Fruit fly (Drosophila melanogaster) whole organism, embryonic: Measurements from ENCODE around the gene PhKgamma.

ENCODE experiments used
- Atf3 ChIP-seq: fragments of 200-800 bp; sonication (Bioruptor generic); optimal IDR thresholded peaks from 3 replicates; lab custom pipeline; 2016; ENCODE audit warnings: missing biosample characterization, missing genetic modification characterization
- B-H1 ChIP-seq: fragments of 200-800 bp; sonication (Bioruptor generic); IDR thresholded peaks from 3 replicates; pipeline ENCODE4 v1.3.6; 2022; ENCODE audit warnings: missing biosample characterization, missing genetic modification characterization
- CG10321 ChIP-seq: fragments of 200-800 bp; sonication (Bioruptor generic); IDR thresholded peaks from 2 replicates; pipeline ENCODE4 v1.3.6; 2022; ENCODE audit warnings: missing biosample characterization, missing genetic modification characterization
- CG10543 ChIP-seq: fragments of 200-800 bp; sonication (Bioruptor generic); optimal IDR thresholded peaks from 3 replicates; lab custom pipeline; 2017; ENCODE audit warnings: missing biosample characterization, mild to moderate bottlenecking, missing genetic modification characterization, moderate library complexity
- CG12659 ChIP-seq: fragments of 200-800 bp; sonication (Bioruptor generic); optimal IDR thresholded peaks from 3 replicates; lab custom pipeline; 2017; ENCODE audit warnings: mild to moderate bottlenecking, missing biosample characterization, missing genetic modification reagents, missing genetic modification characterization
- CG13123 ChIP-seq: fragments of 200-800 bp; sonication (Bioruptor generic); optimal IDR thresholded peaks from 2 replicates; lab custom pipeline; 2016; ENCODE audit warnings: missing biosample characterization, missing genetic modification characterization
- CG13296 ChIP-seq: fragments of 200-800 bp; sonication (Bioruptor generic); optimal IDR thresholded peaks from 3 replicates; lab custom pipeline; 2018; ENCODE audit warnings: missing biosample characterization, mild to moderate bottlenecking, missing genetic modification characterization
- CG14710 ChIP-seq: fragments of 200-800 bp; sonication (Bioruptor generic); optimal IDR thresholded peaks from 3 replicates; lab custom pipeline; 2019; ENCODE audit warnings: missing biosample characterization, mild to moderate bottlenecking, missing genetic modification characterization, moderate library complexity
- CG17186 ChIP-seq: fragments of 200-800 bp; sonication (Bioruptor generic); optimal IDR thresholded peaks from 3 replicates; lab custom pipeline; 2017; ENCODE audit warnings: missing biosample characterization, missing genetic modification reagents, missing genetic modification characterization
- CG18764 ChIP-seq: fragments of 200-800 bp; sonication (Bioruptor generic); optimal IDR thresholded peaks from 3 replicates; lab custom pipeline; 2016; ENCODE audit warnings: missing biosample characterization, missing genetic modification characterization
- CG31365 ChIP-seq: fragments of 200-800 bp; sonication (Bioruptor generic); optimal IDR thresholded peaks from 2 replicates; lab custom pipeline; 2018; ENCODE audit warnings: missing biosample characterization, mild to moderate bottlenecking, missing genetic modification characterization
- CG3163 ChIP-seq: fragments of 200-800 bp; sonication (Bioruptor generic); optimal IDR thresholded peaks from 3 replicates; lab custom pipeline; 2016; ENCODE audit warnings: missing biosample characterization, missing genetic modification characterization
- CG33557 ChIP-seq: fragments of 200-800 bp; sonication (Bioruptor generic); optimal IDR thresholded peaks from 2 replicates; lab custom pipeline; 2019; ENCODE audit warnings: missing biosample characterization, mild to moderate bottlenecking, missing genetic modification characterization, moderate library complexity
- CG3726 ChIP-seq: fragments of 200-800 bp; sonication (Bioruptor generic); IDR thresholded peaks from 3 replicates; pipeline ENCODE4, ENCODE4 v1.3.6; 2022; ENCODE audit warnings: missing biosample characterization, missing genetic modification characterization
- CG3847 ChIP-seq: fragments of 200-800 bp; sonication (Bioruptor generic); IDR thresholded peaks from 2 replicates; pipeline ENCODE4 v1.3.6; 2022; ENCODE audit warnings: missing biosample characterization, missing genetic modification characterization
- CG6272 ChIP-seq: fragments of 200-800 bp; sonication (Bioruptor generic); IDR thresholded peaks from 2 replicates; pipeline ENCODE4 v1.3.6; 2022; ENCODE audit warnings: missing biosample characterization, missing genetic modification characterization
- CG6765 ChIP-seq: fragments of 200-800 bp; sonication (Bioruptor generic); optimal IDR thresholded peaks from 3 replicates; lab custom pipeline; 2017; ENCODE audit warnings: missing biosample characterization, mild to moderate bottlenecking, missing genetic modification characterization
- CG7963 ChIP-seq: fragments of 200-800 bp; sonication (Bioruptor generic); IDR thresholded peaks from 3 replicates; pipeline ENCODE4 v1.3.6; 2022; ENCODE audit warnings: missing biosample characterization, missing genetic modification characterization; ENCODE audit not compliant: partially characterized antibody
- Dp ChIP-seq: fragments of 200-800 bp; sonication (Bioruptor generic); optimal IDR thresholded peaks from 2 replicates; lab custom pipeline; 2018; ENCODE audit warnings: missing biosample characterization, mild to moderate bottlenecking, missing genetic modification characterization, moderate library complexity
- Dref ChIP-seq: fragments of 200-800 bp; sonication (Bioruptor generic); IDR thresholded peaks from 2 replicates; pipeline ENCODE4 v1.3.6; 2022; ENCODE audit warnings: missing biosample characterization, missing genetic modification characterization
- ERR ChIP-seq: fragments of 200-800 bp; sonication (Bioruptor generic); optimal IDR thresholded peaks from 2 replicates; lab custom pipeline; 2016; ENCODE audit warnings: missing biosample characterization, missing genetic modification characterization
- Fer1 ChIP-seq: fragments of 200-800 bp; sonication (Bioruptor generic); optimal IDR thresholded peaks from 2 replicates; lab custom pipeline; 2017; ENCODE audit warnings: missing biosample characterization, mild to moderate bottlenecking, missing genetic modification characterization
- MTF-1 ChIP-seq: fragments of 200-800 bp; sonication (Bioruptor generic); optimal IDR thresholded peaks from 2 replicates; lab custom pipeline; 2018; ENCODE audit warnings: missing biosample characterization, mild to moderate bottlenecking, missing genetic modification characterization, borderline replicate concordance
- Meics ChIP-seq: fragments of 200-800 bp; sonication (Bioruptor generic); optimal IDR thresholded peaks from 2 replicates; lab custom pipeline; 2017; ENCODE audit warnings: missing biosample characterization, mild to moderate bottlenecking, missing genetic modification characterization
- NFAT ChIP-seq: fragments of 200-800 bp; sonication (Bioruptor generic); IDR thresholded peaks from 2 replicates; pipeline ENCODE4 v1.3.6; 2022; ENCODE audit warnings: missing biosample characterization, missing genetic modification characterization
- Nf-YA ChIP-seq: fragments of 200-800 bp; sonication (Bioruptor generic); IDR thresholded peaks from 2 replicates; pipeline ENCODE4 v1.3.6; 2022; ENCODE audit warnings: missing biosample characterization, missing genetic modification characterization
- Oli ChIP-seq: fragments of 200-800 bp; sonication (Bioruptor generic); optimal IDR thresholded peaks from 2 replicates; lab custom pipeline; 2018; ENCODE audit warnings: missing biosample characterization, mild to moderate bottlenecking, missing genetic modification characterization, moderate library complexity
- Optix ChIP-seq: fragments of 200-800 bp; sonication (Bioruptor generic); IDR thresholded peaks from 3 replicates; pipeline ENCODE4 v1.3.6; 2022; ENCODE audit warnings: missing biosample characterization, missing genetic modification characterization
- Sox100B ChIP-seq: fragments of 200-800 bp; sonication (Bioruptor generic); optimal IDR thresholded peaks from 3 replicates; lab custom pipeline; 2018; ENCODE audit warnings: missing biosample characterization, mild to moderate bottlenecking, missing genetic modification characterization
- Sry-β ChIP-seq: fragments of 200-800 bp; sonication (Bioruptor generic); optimal IDR thresholded peaks from 2 replicates; lab custom pipeline; 2018; ENCODE audit warnings: missing biosample characterization, mild to moderate bottlenecking, missing genetic modification characterization, moderate library complexity
- Tbp ChIP-seq: fragments of >200 bp; optimal IDR thresholded peaks from 2 replicates; lab custom pipeline; 2018; ENCODE audit warnings: missing biosample characterization, missing genetic modification characterization
- Usf ChIP-seq: fragments of 200-800 bp; sonication (Bioruptor generic); optimal IDR thresholded peaks from 2 replicates; lab custom pipeline; 2017; ENCODE audit warnings: missing genotype, missing biosample characterization, missing genetic modification characterization
- bbx ChIP-seq: fragments of 200-800 bp; sonication (Bioruptor generic); IDR thresholded peaks from 2 replicates; pipeline ENCODE4 v1.3.6; 2022; ENCODE audit warnings: missing biosample characterization, missing genetic modification characterization; ENCODE audit not compliant: partially characterized antibody
- bowl ChIP-seq: fragments of 200-800 bp; sonication (Bioruptor generic); IDR thresholded peaks from 2 replicates; pipeline ENCODE4 v1.3.6; 2022; ENCODE audit warnings: missing biosample characterization, missing genetic modification characterization
- cato ChIP-seq: fragments of 200-800 bp; sonication (Bioruptor generic); optimal IDR thresholded peaks from 2 replicates; lab custom pipeline; 2016; ENCODE audit warnings: missing biosample characterization, missing genetic modification characterization, borderline replicate concordance
- crp ChIP-seq, 2 experiments: fragments of 200-800 bp; sonication (Bioruptor generic); optimal IDR thresholded peaks; 2 replicates in 1 of 2; 3 replicates in 1 of 2; lab custom pipeline; 2017; ENCODE audit warnings: missing biosample characterization in 2 of 2, missing genetic modification characterization in 2 of 2, mild to moderate bottlenecking in 1 of 2, moderate library complexity in 1 of 2
- dmrt11E ChIP-seq: fragments of 200-800 bp; sonication (Bioruptor generic); optimal IDR thresholded peaks from 3 replicates; lab custom pipeline; 2018; ENCODE audit warnings: missing biosample characterization, mild to moderate bottlenecking, missing genetic modification characterization, moderate library complexity
- dmrt99B ChIP-seq: fragments of 200-800 bp; sonication (Bioruptor generic); optimal IDR thresholded peaks from 2 replicates; lab custom pipeline; 2018; ENCODE audit warnings: missing biosample characterization, mild to moderate bottlenecking, missing genetic modification characterization, moderate library complexity
- ewg ChIP-seq: fragments of 200-800 bp; sonication (Bioruptor generic); optimal IDR thresholded peaks from 3 replicates; lab custom pipeline; 2017; ENCODE audit warnings: mild to moderate bottlenecking, missing biosample characterization, missing genetic modification reagents, missing genetic modification characterization
- fd64A ChIP-seq: fragments of 200-800 bp; sonication (Bioruptor generic); optimal IDR thresholded peaks from 3 replicates; lab custom pipeline; 2018; ENCODE audit warnings: missing biosample characterization, mild to moderate bottlenecking, missing genetic modification characterization
- gcm ChIP-seq: fragments of 200-800 bp; sonication (Bioruptor generic); optimal IDR thresholded peaks from 2 replicates; lab custom pipeline; 2019; ENCODE audit warnings: missing biosample characterization, mild to moderate bottlenecking, missing genetic modification characterization, moderate library complexity
- gem ChIP-seq: fragments of 200-800 bp; sonication (Bioruptor generic); optimal IDR thresholded peaks from 2 replicates; lab custom pipeline; 2019; ENCODE audit warnings: missing biosample characterization, mild to moderate bottlenecking, missing genetic modification characterization, moderate library complexity
- grn ChIP-seq: fragments of 200-800 bp; sonication (Bioruptor generic); optimal IDR thresholded peaks from 3 replicates; lab custom pipeline; 2017; ENCODE audit warnings: missing biosample characterization, missing genetic modification characterization
- hth ChIP-seq: fragments of >200 bp; optimal IDR thresholded peaks from 2 replicates; lab custom pipeline; 2017; ENCODE audit warnings: inconsistent platforms
- pfk ChIP-seq: fragments of 200-800 bp; sonication (Bioruptor generic); optimal IDR thresholded peaks from 2 replicates; lab custom pipeline; 2018; ENCODE audit warnings: missing biosample characterization, mild to moderate bottlenecking, missing genetic modification characterization, moderate library complexity
- salm ChIP-seq: fragments of 200-800 bp; sonication (Bioruptor generic); optimal IDR thresholded peaks from 2 replicates; lab custom pipeline; 2018; ENCODE audit warnings: missing biosample characterization, mild to moderate bottlenecking, missing genetic modification characterization
- sima ChIP-seq: fragments of 200-800 bp; sonication (Bioruptor generic); optimal IDR thresholded peaks from 2 replicates; lab custom pipeline; 2016; ENCODE audit warnings: missing biosample characterization, missing genetic modification characterization
- slbo ChIP-seq: fragments of 200-800 bp; sonication (Bioruptor generic); IDR thresholded peaks from 2 replicates; pipeline ENCODE4 v1.3.6; 2022; ENCODE audit warnings: missing biosample characterization, missing genetic modification characterization
- tx ChIP-seq: fragments of 200-800 bp; sonication (Bioruptor generic); optimal IDR thresholded peaks from 2 replicates; lab custom pipeline; 2016; ENCODE audit warnings: missing biosample characterization, missing genetic modification characterization
- z ChIP-seq: fragments of 200-800 bp; sonication (Bioruptor generic); IDR thresholded peaks from 3 replicates; pipeline ENCODE4 v1.3.6; 2022; ENCODE audit warnings: missing biosample characterization, missing genetic modification characterization
- zfh2 ChIP-seq: fragments of 200-800 bp; sonication (Bioruptor generic); optimal IDR thresholded peaks from 2 replicates; lab custom pipeline; 2016; ENCODE audit warnings: missing biosample characterization, missing genetic modification characterization

Gene PhKgamma

dm6 chrX:11716731-11717326, 21.9 kb downstream of the PhKgamma start, which contains the start of gene prtp (continued):
- no peak for TF ChIP-seq Nf-YA
- no peak for TF ChIP-seq Meics (GFP tag; lab: Kevin White, UChicago)
- TF ChIP-seq z, result no peak
- TF ChIP-seq Usf, result no peak
- TF ChIP-seq CG31365 (tag; lab: Kevin White, UChicago), result no peak
- no peak for TF ChIP-seq Sox100B (GFP tag; lab: Kevin White, UChicago)
- TF ChIP-seq crp (GFP tag; optimal IDR thresholded peaks at IDR 0.05; lab: Kevin White, UChicago), result peak; percentile 17 to 81
- no peak for TF ChIP-seq CG10543 (GFP tag; lab: Kevin White, UChicago)
- TF ChIP-seq gcm (GFP tag; lab: Kevin White, UChicago), result no peak
- TF ChIP-seq MTF-1 (GFP tag; lab: Kevin White, UChicago), result no peak
- no peak for TF ChIP-seq CG6272
- no peak for TF ChIP-seq dmrt99B
- TF ChIP-seq pfk (GFP tag; lab: Kevin White, UChicago), result no peak
- no peak for TF ChIP-seq ewg (GFP tag; lab: Kevin White, UChicago)
- TF ChIP-seq salm (tag; lab: Kevin White, UChicago), result no peak
- no peak for TF ChIP-seq Oli (tag; lab: Kevin White, UChicago)
- no peak for TF ChIP-seq cato
- TF ChIP-seq gem (tag; lab: Kevin White, UChicago), result peak; percentile 38
- no peak for TF ChIP-seq CG33557
- TF ChIP-seq CG3163, result no peak
- TF ChIP-seq Fer1, result no peak
- no peak for TF ChIP-seq ERR (GFP tag; lab: Kevin White, UChicago)
- TF ChIP-seq CG12659 (GFP tag; lab: Kevin White, UChicago), result peak; percentile 23
- no peak for TF ChIP-seq CG10321
- TF ChIP-seq hth (lab: Kevin White, UChicago), result no peak
- TF ChIP-seq CG18764 (GFP tag; lab: Kevin White, UChicago), result no peak
- TF ChIP-seq dmrt11E (tag; lab: Kevin White, UChicago), result no peak
- no peak for TF ChIP-seq tx
- TF ChIP-seq CG3847 (GFP tag; lab: Robert Waterston, UW), result no peak
- TF ChIP-seq CG13296 (GFP tag; lab: Kevin White, UChicago), result no peak
- TF ChIP-seq CG6765 (GFP tag; lab: Kevin White, UChicago), result no peak
- TF ChIP-seq Sry-β (GFP tag; lab: Kevin White, UChicago), result peak; percentile 78
- no peak for TF ChIP-seq sima
- TF ChIP-seq CG13123 (GFP tag; lab: Kevin White, UChicago), result no peak
- no peak for TF ChIP-seq CG7963 (GFP tag; lab: Robert Waterston, UW)
- 0 out of 2 replicates have a peak, but pooled peaks have one; percentile 3 for TF ChIP-seq slbo (GFP tag; lab: Robert Waterston, UW)
- peak; percentile 66 for TF ChIP-seq Dref
- TF ChIP-seq Tbp (GFP tag; lab: Kevin White, UChicago), result no peak
- no peak for TF ChIP-seq NFAT (GFP tag; lab: Robert Waterston, UW)
- TF ChIP-seq B-H1 (GFP tag; lab: Robert Waterston, UW), result no peak
- TF ChIP-seq CG14710, result peak; percentile 71
- TF ChIP-seq CG3726 (GFP tag; lab: Robert Waterston, UW), result no peak
- no peak for TF ChIP-seq zfh2 (GFP tag; lab: Kevin White, UChicago)
- no peak for TF ChIP-seq Optix
- TF ChIP-seq fd64A (GFP tag; lab: Kevin White, UChicago), result no peak
- TF ChIP-seq Atf3 (GFP tag; lab: Kevin White, UChicago), result no peak
- no peak for TF ChIP-seq grn (GFP tag; lab: Kevin White, UChicago)
- no peak for TF ChIP-seq CG17186 (GFP tag; lab: Kevin White, UChicago)
- TF ChIP-seq bbx (GFP tag; lab: Robert Waterston, UW), result peak; percentile 32; the same call in 1 of the 2 replicates
- TF ChIP-seq bowl (GFP tag; lab: Robert Waterston, UW), result no peak
- peak; percentile 41 for TF ChIP-seq Dp
